Worm (Caenorhabditis elegans) whole organism, dauer: ENCODE data around the gene H40L08.2.

Source experiments
- unc-62 ChIP-seq: sonication (generic microtip); optimal IDR thresholded peaks from 2 replicates; lab custom pipeline; 2017; ENCODE audit warnings: missing biosample characterization, missing genetic modification reagents, missing genetic modification characterization

The H40L08.2 gene

ce11 chrX:15089123-15089522, 11.6 kb upstream of the H40L08.2 start, which contains the start of gene flr-4:
flr-4 (plus strand) TSS chrX:15089397.
- TF ChIP-seq unc-62 (GFP tag; lab: Kevin White, UChicago) = no peak

- TF ChIP-seq unc-62 (GFP tag; lab: Kevin White, UChicago) = no peak
These were observed 10.2 kb upstream of the H40L08.2 start for ce11 chrX:15087752-15088151.

- TF ChIP-seq unc-62 (GFP tag; lab: Kevin White, UChicago) = no peak
These were observed 6.9 kb upstream of the H40L08.2 start, which contains the start of gene F09B12.5 for ce11 chrX:15084395-15084794. F09B12.5 (plus strand) TSS chrX:15084695.

ce11 chrX:15083795-15084194, 6.3 kb upstream of the H40L08.2 start, which contains the start of gene H40L08.1:
H40L08.1 (minus strand) TSS chrX:15084086.
- TF ChIP-seq unc-62 (GFP tag; lab: Kevin White, UChicago) = no peak

ce11 chrX:15081486-15081885, 3.9 kb upstream of the H40L08.2 start:
- no peak for TF ChIP-seq unc-62 (GFP tag; lab: Kevin White, UChicago)

ce11 chrX:15079406-15079805, 1.9 kb upstream of the H40L08.2 start:
- TF ChIP-seq unc-62 (GFP tag; lab: Kevin White, UChicago) = no peak

- TF ChIP-seq unc-62 (GFP tag; lab: Kevin White, UChicago) = no peak
These were observed 732 bp upstream of the H40L08.2 start for ce11 chrX:15078276-15078675.

- TF ChIP-seq unc-62 (GFP tag; lab: Kevin White, UChicago) = no peak
These were observed 635 bp downstream of the H40L08.2 start for ce11 chrX:15076909-15077308.

ce11 chrX:15076042-15076565, 1.4 kb downstream of the H40L08.2 start, which contains the start of the genes H40L08.3 and H40L08.9:
H40L08.3 (minus strand) TSS chrX:15076092.
H40L08.9 (minus strand) TSS chrX:15076480.
- no peak for TF ChIP-seq unc-62 (GFP tag; lab: Kevin White, UChicago)

- no peak for TF ChIP-seq unc-62 (GFP tag; lab: Kevin White, UChicago)
These were observed 2.4 kb downstream of the H40L08.2 start for ce11 chrX:15075170-15075569.

- TF ChIP-seq unc-62 (GFP tag; lab: Kevin White, UChicago) = no peak
These were observed 4.1 kb downstream of the H40L08.2 start for ce11 chrX:15073479-15073878.

- no peak for TF ChIP-seq unc-62 (GFP tag; lab: Kevin White, UChicago)
These were observed 4.7 kb downstream of the H40L08.2 start for ce11 chrX:15072877-15073276.

ce11 chrX:15070137-15070536, 7.4 kb downstream of the H40L08.2 start:
- no peak for TF ChIP-seq unc-62 (GFP tag; lab: Kevin White, UChicago)

- no peak for TF ChIP-seq unc-62 (GFP tag; lab: Kevin White, UChicago)
These were observed 8.3 kb downstream of the H40L08.2 start, which contains the start of gene mam-6 for ce11 chrX:15069242-15069641. mam-6 (minus strand) TSS chrX:15069342.

ce11 chrX:15060303-15060702, 17.2 kb downstream of the H40L08.2 start, which contains the start of gene fbxa-96:
fbxa-96 (minus strand) TSS chrX:15060403.
- no peak for TF ChIP-seq unc-62 (GFP tag; lab: Kevin White, UChicago)

- TF ChIP-seq unc-62 (GFP tag; lab: Kevin White, UChicago) = no peak
These were observed 19.6 kb downstream of the H40L08.2 start for ce11 chrX:15057900-15058299.

- no peak for TF ChIP-seq unc-62 (GFP tag; lab: Kevin White, UChicago)
These were observed 20.8 kb downstream of the H40L08.2 start, which contains the start of gene H03G16.5 for ce11 chrX:15056737-15057136. H03G16.5 (minus strand) TSS chrX:15056837.
